Fruit fly (Drosophila melanogaster) whole organism, embryonic: ENCODE results near the gene Antp.
A peak's percentile ranks its signal among the peaks of the same experiment; 100 is the strongest.

Experiments used
- Asciz ChIP-seq: fragments of 200-800 bp; sonication (Bioruptor generic); optimal IDR thresholded peaks from 2 replicates; lab custom pipeline; 2017; ENCODE audit warnings: missing biosample characterization, mild to moderate bottlenecking, missing genetic modification characterization, missing genetic modification reagents
- CG10147 ChIP-seq: fragments of 200-800 bp; sonication (Bioruptor generic); optimal IDR thresholded peaks from 2 replicates; lab custom pipeline; 2019; ENCODE audit warnings: missing biosample characterization, mild to moderate bottlenecking, missing genetic modification characterization, moderate library complexity
- CG1024 ChIP-seq: fragments of 200-800 bp; sonication (Bioruptor generic); IDR thresholded peaks from 2 replicates; pipeline ENCODE4 v1.3.6; 2022; ENCODE audit warnings: missing biosample characterization, missing genetic modification characterization
- CG10274 ChIP-seq: fragments of 200-800 bp; sonication (Bioruptor generic); optimal IDR thresholded peaks from 3 replicates; lab custom pipeline; 2017; ENCODE audit warnings: missing biosample characterization, mild to moderate bottlenecking, missing genetic modification characterization
- CG11093 ChIP-seq: fragments of 200-800 bp; sonication (Bioruptor generic); IDR thresholded peaks from 3 replicates; pipeline ENCODE4 v1.3.6; 2022; ENCODE audit warnings: missing biosample characterization, missing genetic modification characterization
- CG12071 ChIP-seq: fragments of 200-800 bp; sonication (Bioruptor generic); optimal IDR thresholded peaks from 3 replicates; lab custom pipeline; 2018; ENCODE audit warnings: missing biosample characterization, mild to moderate bottlenecking, missing genetic modification characterization
- CG12236 ChIP-seq: fragments of 200-800 bp; sonication (Bioruptor generic); optimal IDR thresholded peaks from 2 replicates; lab custom pipeline; 2016; ENCODE audit warnings: missing biosample characterization, missing genetic modification characterization
- CG1603 ChIP-seq: fragments of 200-800 bp; sonication (Bioruptor generic); optimal IDR thresholded peaks from 2 replicates; lab custom pipeline; 2019; ENCODE audit warnings: missing biosample characterization, mild to moderate bottlenecking, missing genetic modification characterization, moderate library complexity
- CG16813 ChIP-seq: fragments of 200-800 bp; sonication (Bioruptor generic); IDR thresholded peaks from 3 replicates; pipeline ENCODE4 v1.3.6; 2022; ENCODE audit warnings: missing biosample characterization, missing genetic modification characterization; ENCODE audit not compliant: partially characterized antibody
- CG17568 ChIP-seq: fragments of 200-800 bp; sonication (Bioruptor generic); optimal IDR thresholded peaks from 2 replicates; lab custom pipeline; 2018; ENCODE audit warnings: missing biosample characterization, mild to moderate bottlenecking, missing genetic modification characterization, moderate library complexity
- CG2678 ChIP-seq: fragments of 200-800 bp; sonication (Bioruptor generic); optimal IDR thresholded peaks from 3 replicates; lab custom pipeline; 2019; ENCODE audit warnings: missing biosample characterization, mild to moderate bottlenecking, missing genetic modification characterization, moderate library complexity
- CG32772 ChIP-seq: fragments of 200-800 bp; sonication (Bioruptor generic); IDR thresholded peaks from 2 replicates; pipeline ENCODE4 v1.3.6; 2022; ENCODE audit warnings: missing biosample characterization, missing genetic modification characterization
- CG3281 ChIP-seq: fragments of 200-800 bp; sonication (Bioruptor generic); optimal IDR thresholded peaks from 3 replicates; lab custom pipeline; 2017; ENCODE audit warnings: missing biosample characterization, mild to moderate bottlenecking, missing genetic modification characterization
- CG3407 ChIP-seq: fragments of 200-800 bp; sonication (Bioruptor generic); optimal IDR thresholded peaks from 2 replicates; lab custom pipeline; 2018; ENCODE audit warnings: missing biosample characterization, mild to moderate bottlenecking, missing genetic modification characterization
- CG34376 ChIP-seq: fragments of 200-800 bp; sonication (Bioruptor generic); optimal IDR thresholded peaks from 2 replicates; lab custom pipeline; 2018; ENCODE audit warnings: missing biosample characterization, mild to moderate bottlenecking, missing genetic modification characterization
- CG4617 ChIP-seq: fragments of 200-800 bp; sonication (Bioruptor generic); optimal IDR thresholded peaks from 3 replicates; lab custom pipeline; 2016; ENCODE audit warnings: missing biosample characterization, missing genetic modification characterization, borderline replicate concordance
- CG6654 ChIP-seq: fragments of 200-800 bp; sonication (Bioruptor generic); optimal IDR thresholded peaks from 2 replicates; lab custom pipeline; 2017; ENCODE audit warnings: missing biosample characterization, mild to moderate bottlenecking, missing genetic modification characterization
- CG7745 ChIP-seq: fragments of 200-800 bp; sonication (Bioruptor generic); optimal IDR thresholded peaks from 2 replicates; lab custom pipeline; 2018; ENCODE audit warnings: missing biosample characterization, mild to moderate bottlenecking, missing genetic modification characterization, moderate library complexity
- CG9609 ChIP-seq: fragments of 200-800 bp; sonication (Bioruptor generic); optimal IDR thresholded peaks from 3 replicates; lab custom pipeline; 2016; ENCODE audit warnings: missing biosample characterization, missing genetic modification characterization
- Doc2 ChIP-seq: fragments of 200-800 bp; sonication (Bioruptor generic); IDR thresholded peaks from 2 replicates; pipeline ENCODE4 v1.3.6; 2022; ENCODE audit warnings: missing biosample characterization, missing genetic modification characterization
- ERR ChIP-seq: fragments of 200-800 bp; sonication (Bioruptor generic); optimal IDR thresholded peaks from 2 replicates; lab custom pipeline; 2016; ENCODE audit warnings: missing biosample characterization, missing genetic modification characterization
- GATAe ChIP-seq: fragments of 200-800 bp; sonication (Bioruptor generic); conservative IDR thresholded peaks from 2 replicates; pipeline ENCODE4 v1.3.6; 2022; ENCODE audit warnings: missing biosample characterization, missing genetic modification characterization
- H2.0 ChIP-seq: fragments of 200-800 bp; sonication (Bioruptor generic); IDR thresholded peaks from 2 replicates; pipeline ENCODE4 v1.3.6; 2022; ENCODE audit warnings: missing biosample characterization, missing genetic modification characterization
- HLH4C ChIP-seq: fragments of 200-800 bp; sonication (Bioruptor generic); IDR thresholded peaks from 3 replicates; pipeline ENCODE4 v1.3.6; 2022; ENCODE audit warnings: missing biosample characterization, missing genetic modification characterization; ENCODE audit not compliant: partially characterized antibody
- MBD-R2 ChIP-seq: fragments of 200-800 bp; sonication (Bioruptor generic); IDR thresholded peaks from 2 replicates; pipeline ENCODE4 v1.3.6; 2022; ENCODE audit warnings: missing biosample characterization, missing genetic modification characterization
- Mes4 ChIP-seq: fragments of 200-800 bp; sonication (Bioruptor generic); optimal IDR thresholded peaks from 2 replicates; lab custom pipeline; 2016; ENCODE audit warnings: missing biosample characterization, missing genetic modification characterization
- NfI ChIP-seq: fragments of 200-800 bp; sonication (Bioruptor generic); optimal IDR thresholded peaks from 3 replicates; lab custom pipeline; 2018; ENCODE audit warnings: missing biosample characterization, mild to moderate bottlenecking, missing genetic modification characterization, moderate library complexity
- Six4 ChIP-seq: fragments of 200-800 bp; sonication (Bioruptor generic); optimal IDR thresholded peaks from 2 replicates; lab custom pipeline; 2016; ENCODE audit warnings: missing biosample characterization, missing genetic modification characterization
- ash1 ChIP-seq: fragments of 200-800 bp; sonication (Bioruptor generic); optimal IDR thresholded peaks from 2 replicates; lab custom pipeline; 2018; ENCODE audit warnings: missing biosample characterization, mild to moderate bottlenecking, missing genetic modification characterization
- bowl ChIP-seq: fragments of 200-800 bp; sonication (Bioruptor generic); IDR thresholded peaks from 2 replicates; pipeline ENCODE4 v1.3.6; 2022; ENCODE audit warnings: missing biosample characterization, missing genetic modification characterization
- cg ChIP-seq: fragments of 200-800 bp; sonication (Bioruptor generic); optimal IDR thresholded peaks from 3 replicates; lab custom pipeline; 2019; ENCODE audit warnings: missing biosample characterization, mild to moderate bottlenecking, missing genetic modification characterization, moderate library complexity
- chif ChIP-seq, 2 experiments: fragments of 200-800 bp; sonication (Bioruptor generic); optimal IDR thresholded peaks; 3 replicates each; lab custom pipeline; 2016; ENCODE audit warnings: missing biosample characterization in 2 of 2, missing genetic modification characterization in 2 of 2
- dm ChIP-seq: fragments of 200-800 bp; sonication (Bioruptor generic); optimal IDR thresholded peaks from 3 replicates; lab custom pipeline; 2016; ENCODE audit warnings: missing biosample characterization, missing genetic modification characterization
- dpn ChIP-seq, 2 experiments: fragments of 200-800 bp; sonication (Bioruptor generic); optimal IDR thresholded peaks; 3 replicates each; lab custom pipeline; 2016; ENCODE audit warnings: missing biosample characterization in 2 of 2, missing genetic modification characterization in 2 of 2
- ewg ChIP-seq: fragments of 200-800 bp; sonication (Bioruptor generic); optimal IDR thresholded peaks from 3 replicates; lab custom pipeline; 2017; ENCODE audit warnings: mild to moderate bottlenecking, missing biosample characterization, missing genetic modification reagents, missing genetic modification characterization
- ken ChIP-seq: fragments of 200-800 bp; sonication (Bioruptor generic); IDR thresholded peaks from 3 replicates; pipeline ENCODE4 v1.3.6; 2022; ENCODE audit warnings: missing biosample characterization, missing genetic modification characterization
- lab ChIP-seq: fragments of 200-800 bp; sonication (Bioruptor generic); optimal IDR thresholded peaks from 3 replicates; lab custom pipeline; 2017; ENCODE audit warnings: missing biosample characterization, missing genetic modification characterization, mild to moderate bottlenecking, moderate library complexity, missing genetic modification reagents
- lmd ChIP-seq: fragments of 200-800 bp; sonication (Bioruptor generic); IDR thresholded peaks from 2 replicates; pipeline ENCODE4 v1.3.6; 2022; ENCODE audit warnings: missing biosample characterization, missing genetic modification characterization
- mam ChIP-seq: fragments of 200-800 bp; sonication (Bioruptor generic); optimal IDR thresholded peaks from 3 replicates; lab custom pipeline; 2016; ENCODE audit warnings: missing biosample characterization, missing genetic modification characterization
- nom ChIP-seq: fragments of 200-800 bp; sonication (Bioruptor generic); optimal IDR thresholded peaks from 2 replicates; lab custom pipeline; 2017; ENCODE audit warnings: missing biosample characterization, missing genetic modification characterization, mild to moderate bottlenecking, moderate library complexity, missing genetic modification reagents
- pzg ChIP-seq: fragments of 200-800 bp; sonication (Bioruptor generic); optimal IDR thresholded peaks from 3 replicates; lab custom pipeline; 2018; ENCODE audit warnings: missing biosample characterization, mild to moderate bottlenecking, missing genetic modification characterization, moderate library complexity
- ro ChIP-seq: fragments of 200-800 bp; sonication (Bioruptor generic); IDR thresholded peaks from 2 replicates; pipeline ENCODE4 v1.3.6; 2022; ENCODE audit warnings: missing biosample characterization, missing genetic modification characterization
- sc ChIP-seq, 3 experiments: fragments of >200 bp in 2 of 3; fragments of 200-800 bp in 1 of 3; sonication (Bioruptor generic) in 1 of 3; optimal IDR thresholded peaks; 2 replicates in 2 of 3; 3 replicates in 1 of 3; lab custom pipeline; 2017; ENCODE audit warnings: mild to moderate bottlenecking in 1 of 3, missing biosample characterization in 1 of 3, missing genetic modification characterization in 1 of 3, missing genetic modification reagents in 1 of 3
- sug ChIP-seq: fragments of 200-800 bp; optimal IDR thresholded peaks from 2 replicates; lab custom pipeline; 2019; ENCODE audit warnings: missing biosample characterization, mild to moderate bottlenecking, missing genetic modification characterization, moderate library complexity
- toy ChIP-seq: fragments of 200-800 bp; sonication (Bioruptor generic); IDR thresholded peaks from 2 replicates; pipeline ENCODE4 v1.3.6; 2022; ENCODE audit warnings: missing biosample characterization, missing genetic modification characterization
- vfl ChIP-seq: fragments of 200-800 bp; sonication (Bioruptor generic); optimal IDR thresholded peaks from 2 replicates; lab custom pipeline; 2016; ENCODE audit warnings: missing biosample characterization, missing genetic modification characterization
- wdn ChIP-seq: fragments of 200-800 bp; sonication (Bioruptor generic); IDR thresholded peaks from 2 replicates; pipeline ENCODE4 v1.3.6; 2022; ENCODE audit warnings: missing biosample characterization, missing genetic modification characterization
- zen ChIP-seq: fragments of 200-800 bp; sonication (Bioruptor generic); optimal IDR thresholded peaks from 3 replicates; lab custom pipeline; 2018; ENCODE audit warnings: missing biosample characterization, mild to moderate bottlenecking, missing genetic modification characterization, moderate library complexity

The Antp gene

dm6 chr3R:6935810-6936549, 63.0 kb downstream of the Antp start (continued):
- no peak for TF ChIP-seq toy
- TF ChIP-seq dpn (GFP tag; optimal IDR thresholded peaks at IDR 0.05; lab: Kevin White, UChicago) = peak; percentile 56 to 57
- TF ChIP-seq vfl = no peak
- no peak for TF ChIP-seq GATAe (GFP tag; lab: Robert Waterston, UW)
- peak; percentile 19 for TF ChIP-seq CG9609
- TF ChIP-seq CG32772 (GFP tag; lab: Robert Waterston, UW) = peak; percentile 43; the same call in 1 of the 2 replicates
- no peak for TF ChIP-seq cg
- 0 out of 3 replicates have a peak, but pooled peaks have one; percentile 41 for TF ChIP-seq CG11093
- no peak for TF ChIP-seq MBD-R2 (GFP tag; lab: Robert Waterston, UW)
- TF ChIP-seq lab (GFP tag; lab: Kevin White, UChicago) = peak; percentile 73
- TF ChIP-seq CG4617 = no peak
- TF ChIP-seq Doc2 = no peak
- TF ChIP-seq CG10147 (GFP tag; lab: Kevin White, UChicago) = peak; percentile 37
- peak; percentile 43 for TF ChIP-seq CG3281 (GFP tag; lab: Kevin White, UChicago)
- TF ChIP-seq sug (tag; lab: Kevin White, UChicago) = no peak
- peak; percentile 67 for TF ChIP-seq CG3407 (GFP tag; lab: Kevin White, UChicago)
- TF ChIP-seq mam (GFP tag; lab: Kevin White, UChicago) = peak; percentile 48
- TF ChIP-seq sc (optimal IDR thresholded peaks at IDR 0.05; lab: Kevin White, UChicago) = no peak
- peak; percentile 71 for TF ChIP-seq sc (GFP tag; optimal IDR thresholded peaks at IDR 0.05; lab: Kevin White, UChicago)
- TF ChIP-seq ERR (GFP tag; lab: Kevin White, UChicago) = no peak
- peak; percentile 56 for TF ChIP-seq H2.0 (GFP tag; lab: Robert Waterston, UW)
- peak; percentile 56 for TF ChIP-seq CG17568
- TF ChIP-seq nom (GFP tag; lab: Kevin White, UChicago) = no peak
- peak; percentile 77 for TF ChIP-seq zen
- no peak for TF ChIP-seq ash1 (GFP tag; lab: Kevin White, UChicago)
- peak; percentile 50 for TF ChIP-seq dm
- TF ChIP-seq CG1024 (GFP tag; lab: Robert Waterston, UW) = peak; percentile 48
- TF ChIP-seq CG12236 (GFP tag; lab: Kevin White, UChicago) = peak; percentile 42
- peak; percentile 67 to 84 for TF ChIP-seq chif (GFP tag; optimal IDR thresholded peaks at IDR 0.05; lab: Kevin White, UChicago)
- peak; percentile 85 for TF ChIP-seq CG2678 (tag; lab: Kevin White, UChicago)
- no peak for TF ChIP-seq wdn (GFP tag; lab: Robert Waterston, UW)
- no peak for TF ChIP-seq CG34376 (GFP tag; lab: Kevin White, UChicago)
- peak; percentile 79 for TF ChIP-seq CG1603 (tag; lab: Kevin White, UChicago)
- TF ChIP-seq CG12071 (GFP tag; lab: Kevin White, UChicago) = peak; percentile 22
- peak; percentile 80 for TF ChIP-seq Asciz (GFP tag; lab: Kevin White, UChicago)
- peak; percentile 21 for TF ChIP-seq CG6654
- TF ChIP-seq HLH4C (GFP tag; lab: Robert Waterston, UW) = no peak
- TF ChIP-seq Six4 = peak; percentile 66
- TF ChIP-seq CG16813 (GFP tag; lab: Robert Waterston, UW) = no peak
- no peak for TF ChIP-seq CG7745
- peak; percentile 34; the same call in 1 of the 3 replicates for TF ChIP-seq ken (GFP tag; lab: Robert Waterston, UW)
- peak; percentile 8 for TF ChIP-seq NfI (GFP tag; lab: Kevin White, UChicago)
- TF ChIP-seq lmd (GFP tag; lab: Robert Waterston, UW) = peak; percentile 63
- peak; percentile 59 for TF ChIP-seq ewg
- TF ChIP-seq Mes4 (GFP tag; lab: Kevin White, UChicago) = peak; percentile 63
- no peak for TF ChIP-seq pzg (GFP tag; lab: Kevin White, UChicago)
- no peak for TF ChIP-seq CG10274 (GFP tag; lab: Kevin White, UChicago)
- TF ChIP-seq bowl (GFP tag; lab: Robert Waterston, UW) = no peak
- TF ChIP-seq ro (GFP tag; lab: Robert Waterston, UW) = no peak; the same call in 1 of the 2 replicates
